Fruit fly (Drosophila melanogaster): Measurements from ENCODE around the gene CG14785.

Gene CG14785

dm6 chrX:1478276-1479122 lies 21.6 kb upstream of the CG14785 start, which contains the start of gene rush (continued):
- TF ChIP-seq Trl (optimal IDR thresholded peaks at IDR 0.05) (no peak), Trl (GFP tag; optimal IDR thresholded peaks at IDR 0.05) (no peak), row (GFP tag; IDR thresholded peaks at IDR 0.05) (peak; percentile 63), Dip3 (GFP tag; optimal IDR thresholded peaks at IDR 0.05) (no peak), disco-r (GFP tag; optimal IDR thresholded peaks at IDR 0.05) (no peak), crc (GFP tag; optimal IDR thresholded peaks at IDR 0.05) (no peak), aop (GFP tag; IDR thresholded peaks at IDR 0.05) (no peak), maf-S (GFP tag; optimal IDR thresholded peaks at IDR 0.05) (no peak), repo (GFP tag; optimal IDR thresholded peaks at IDR 0.05) (no peak), dmrt11E (tag; optimal IDR thresholded peaks at IDR 0.05) (no peak), scrt (GFP tag; optimal IDR thresholded peaks at IDR 0.05) (no peak), CG6272 (GFP tag; IDR thresholded peaks at IDR 0.05) (no peak), CG8089 (GFP tag; optimal IDR thresholded peaks at IDR 0.05) (no peak), pb (GFP tag; optimal IDR thresholded peaks at IDR 0.05) (no peak), Lim3 (GFP tag; IDR thresholded peaks at IDR 0.05) (no peak), Chrac-16 (GFP tag; optimal IDR thresholded peaks at IDR 0.05) (no peak), Blimp-1 (GFP tag; optimal IDR thresholded peaks at IDR 0.05) (no peak), schlank (tag; optimal IDR thresholded peaks at IDR 0.05) (no peak), Adf1 (GFP tag; IDR thresholded peaks at IDR 0.05) (no peak), D (optimal IDR thresholded peaks at IDR 0.05) (no peak), D (GFP tag; optimal IDR thresholded peaks at IDR 0.05) (no peak), D19A (tag; optimal IDR thresholded peaks at IDR 0.05) (no peak), CG11085 (GFP tag; IDR thresholded peaks at IDR 0.05) (no peak), abd-A (tag; optimal IDR thresholded peaks at IDR 0.05) (no peak), jing (GFP tag; optimal IDR thresholded peaks at IDR 0.05) (no peak), CG18764 (GFP tag; optimal IDR thresholded peaks at IDR 0.05) (no peak), wek (GFP tag; optimal IDR thresholded peaks at IDR 0.05) (no peak), Rfx (GFP tag; IDR thresholded peaks at IDR 0.05) (peak; percentile 70), CG4424 (GFP tag; optimal IDR thresholded peaks at IDR 0.05) (peak; percentile 22), fd3F (GFP tag; optimal IDR thresholded peaks at IDR 0.05) (no peak), sqz (GFP tag; optimal IDR thresholded peaks at IDR 0.05) (no peak), CG12659 (GFP tag; optimal IDR thresholded peaks at IDR 0.05) (peak; percentile 58), br (optimal IDR thresholded peaks at IDR 0.05) (no peak), CG14860 (GFP tag; IDR thresholded peaks at IDR 0.05; ENCODE audit: partially characterized antibody) (0 out of 3 replicates have a peak, but pooled peaks have one; percentile 38), Mes4 (GFP tag; optimal IDR thresholded peaks at IDR 0.05) (no peak), CG8944 (GFP tag; optimal IDR thresholded peaks at IDR 0.05) (peak; percentile 57), ase (GFP tag; IDR thresholded peaks at IDR 0.05) (no peak), Lhr (GFP tag; optimal IDR thresholded peaks at IDR 0.05) (peak; percentile 10), B-H1 (GFP tag; IDR thresholded peaks at IDR 0.05) (no peak), CG12299 (tag; optimal IDR thresholded peaks at IDR 0.05) (no peak), CG2202 (tag; optimal IDR thresholded peaks at IDR 0.05) (no peak), GATAe (GFP tag; conservative IDR thresholded peaks at IDR 0.05) (no peak), klu (GFP tag; IDR thresholded peaks at IDR 0.05) (no peak), Dp (GFP tag; optimal IDR thresholded peaks at IDR 0.05) (peak; percentile 61), Doc2 (GFP tag; IDR thresholded peaks at IDR 0.05) (no peak), pan (optimal IDR thresholded peaks at IDR 0.05) (no peak), pan (GFP tag; optimal IDR thresholded peaks at IDR 0.05 in 1 of 2, IDR thresholded peaks at IDR 0.05 in 1 of 2) (no peak), dm (GFP tag; optimal IDR thresholded peaks at IDR 0.05) (no peak), chinmo (GFP tag; IDR thresholded peaks at IDR 0.05; ENCODE audit: partially characterized antibody) (no peak), Hmr (GFP tag; optimal IDR thresholded peaks at IDR 0.05) (peak; percentile 56), CG16863 (GFP tag; optimal IDR thresholded peaks at IDR 0.05) (no peak), CG32532 (GFP tag; IDR thresholded peaks at IDR 0.05) (peak; percentile 60)

Data from whole organism, embryonic.